Fruit fly (Drosophila melanogaster) whole organism, wandering third instar larva: ENCODE measurements around the gene Jon66Cii.

ENCODE experiments used
- CG32264 ChIP-seq: fragments of 200-800 bp; sonication (Bioruptor generic); optimal IDR thresholded peaks from 2 replicates; lab custom pipeline; 2016; ENCODE audit warnings: missing biosample characterization, missing genetic modification characterization
- Dif ChIP-seq: fragments of 200-275, 200-300 bp; sonication (Bioruptor generic); optimal IDR thresholded peaks from 2 replicates; lab custom pipeline; 2018; ENCODE audit warnings: missing biosample characterization, missing genetic modification characterization; ENCODE audit not compliant: partially characterized antibody
- Hr78 ChIP-seq: fragments of >200 bp; optimal IDR thresholded peaks from 2 replicates; lab custom pipeline; 2017; ENCODE audit warnings: missing biosample characterization, missing genetic modification characterization
- Jra ChIP-seq: sonication (Bioruptor generic); optimal IDR thresholded peaks from 2 replicates; lab custom pipeline; 2016; ENCODE audit warnings: missing biosample characterization, missing genetic modification characterization
- OdsH ChIP-seq: fragments of 200-800 bp; sonication (Bioruptor generic); optimal IDR thresholded peaks from 2 replicates; lab custom pipeline; 2016; ENCODE audit warnings: missing biosample characterization, mild to moderate bottlenecking, missing genetic modification characterization
- dmrt93B ChIP-seq: fragments of 200-800 bp; sonication (Bioruptor generic); optimal IDR thresholded peaks from 2 replicates; lab custom pipeline; 2018; ENCODE audit warnings: missing biosample characterization, mild to moderate bottlenecking, missing genetic modification characterization
- dsf ChIP-seq: sonication (Bioruptor generic); optimal IDR thresholded peaks from 2 replicates; lab custom pipeline; 2016; ENCODE audit warnings: missing biosample characterization, missing genetic modification characterization, borderline replicate concordance
- h ChIP-seq: fragments of 200-800 bp; sonication (Bioruptor generic); optimal IDR thresholded peaks from 3 replicates; lab custom pipeline; 2016; ENCODE audit warnings: missing biosample characterization, mild to moderate bottlenecking, missing genetic modification characterization
- jim ChIP-seq: fragments of 175-275, 200-325 bp; sonication (Bioruptor generic); optimal IDR thresholded peaks from 2 replicates; lab custom pipeline; 2016; ENCODE audit warnings: missing biosample characterization, mild to moderate bottlenecking, missing genetic modification characterization
- sage ChIP-seq: fragments of 200-800 bp; sonication (Bioruptor generic); optimal IDR thresholded peaks from 2 replicates; lab custom pipeline; 2016; ENCODE audit warnings: missing biosample characterization, mild to moderate bottlenecking, missing genetic modification characterization
- sv ChIP-seq: fragments of 200-800 bp; sonication (Bioruptor generic); optimal IDR thresholded peaks from 3 replicates; lab custom pipeline; 2016; ENCODE audit warnings: missing biosample characterization, missing genetic modification characterization
- tai ChIP-seq: sonication (Bioruptor generic); optimal IDR thresholded peaks from 2 replicates; lab custom pipeline; 2016; ENCODE audit warnings: missing biosample characterization, missing genetic modification characterization
- woc ChIP-seq: sonication (Bioruptor generic); optimal IDR thresholded peaks from 2 replicates; lab custom pipeline; 2016; ENCODE audit warnings: missing biosample characterization, mild to moderate bottlenecking, missing genetic modification characterization

Gene Jon66Cii

dm6 chr3L:8345182-8345581 lies 48.3 kb downstream of the Jon66Cii start:
- TF ChIP-seq woc (GFP tag; lab: Kevin White, UChicago) = no peak
- no peak for TF ChIP-seq CG32264 (GFP tag; lab: Kevin White, UChicago)
- TF ChIP-seq jim (GFP tag; lab: Kevin White, UChicago) = no peak
- no peak for TF ChIP-seq tai (GFP tag; lab: Kevin White, UChicago)
- no peak for TF ChIP-seq sage (GFP tag; lab: Kevin White, UChicago)
- no peak for TF ChIP-seq OdsH (GFP tag; lab: Kevin White, UChicago)
- TF ChIP-seq Jra (GFP tag; lab: Kevin White, UChicago) = no peak
- TF ChIP-seq dsf (GFP tag; lab: Kevin White, UChicago) = no peak
- no peak for TF ChIP-seq h (GFP tag; lab: Kevin White, UChicago)
- TF ChIP-seq Hr78 (GFP tag; lab: Kevin White, UChicago) = no peak
- TF ChIP-seq sv (GFP tag; lab: Kevin White, UChicago) = no peak
- TF ChIP-seq dmrt93B (GFP tag; lab: Kevin White, UChicago) = no peak
- no peak for TF ChIP-seq Dif
- TF ChIP-seq, all 38 proteins: peak for 0
